Worm (Caenorhabditis elegans): ENCODE measurements around the gene C56E6.2.

DNA sequence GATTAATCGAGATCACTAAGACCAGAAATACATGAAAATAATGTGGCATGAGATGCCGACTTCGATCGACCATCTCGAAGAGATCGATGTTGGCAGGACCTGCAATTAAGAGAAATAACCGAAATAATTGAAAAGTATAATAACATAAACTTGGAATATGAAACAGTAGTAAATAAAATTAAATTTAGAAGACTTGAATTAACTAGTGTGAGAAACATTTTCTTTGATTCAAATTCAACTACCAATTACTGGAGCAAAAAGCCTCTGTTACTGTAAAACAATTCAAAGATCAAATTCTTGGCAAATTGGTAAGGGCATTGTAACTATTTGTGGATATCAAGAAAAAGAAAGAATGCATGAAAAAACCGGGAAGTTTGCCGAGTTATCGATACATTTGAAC, 10.8 kb upstream of the C56E6.2 start, which contains the start of gene R05G9R.1:
- no peak for TF ChIP-seq W03F9.2 (tag; optimal IDR thresholded peaks at IDR 0.05)
- no peak for TF ChIP-seq dao-5 (tag; optimal IDR thresholded peaks at IDR 0.05)
